Fruit fly (Drosophila melanogaster) whole organism, embryonic: Measurements from ENCODE around the gene lectin-37Da.

ENCODE experiments used
- Antp ChIP-seq: fragments of 200-800 bp; sonication (Bioruptor generic); optimal IDR thresholded peaks from 3 replicates; lab custom pipeline; 2016; ENCODE audit warnings: missing biosample characterization, missing genetic modification characterization
- Atf-2 ChIP-seq: fragments of 200-800 bp; sonication (Bioruptor generic); optimal IDR thresholded peaks from 2 replicates; lab custom pipeline; 2016; ENCODE audit warnings: missing biosample characterization, missing genetic modification characterization
- CG10366 ChIP-seq: fragments of 200-800 bp; sonication (Bioruptor generic); IDR thresholded peaks from 2 replicates; pipeline ENCODE4 v1.3.6; 2022; ENCODE audit warnings: missing biosample characterization, missing genetic modification characterization
- CG11085 ChIP-seq: fragments of 200-800 bp; sonication (Bioruptor generic); IDR thresholded peaks from 2 replicates; pipeline ENCODE4 v1.3.6; 2022; ENCODE audit warnings: missing biosample characterization, missing genetic modification characterization
- CG11723 ChIP-seq: fragments of 200-800 bp; sonication (Bioruptor generic); optimal IDR thresholded peaks from 2 replicates; lab custom pipeline; 2017; ENCODE audit warnings: missing biosample characterization, mild to moderate bottlenecking, missing genetic modification characterization
- CG13624 ChIP-seq: fragments of 200-800 bp; sonication (Bioruptor generic); optimal IDR thresholded peaks from 2 replicates; lab custom pipeline; 2016; ENCODE audit warnings: missing biosample characterization, missing genetic modification characterization
- CG15269 ChIP-seq: fragments of 200-800 bp; sonication (Bioruptor generic); optimal IDR thresholded peaks from 2 replicates; lab custom pipeline; 2018; ENCODE audit warnings: missing biosample characterization, mild to moderate bottlenecking, missing genetic modification characterization, moderate library complexity
- CG17328 ChIP-seq: fragments of 200-800 bp; sonication (Bioruptor generic); IDR thresholded peaks from 2 replicates; pipeline ENCODE4 v1.3.6; 2022; ENCODE audit warnings: missing biosample characterization, missing genetic modification characterization
- CG1792 ChIP-seq: fragments of 200-800 bp; sonication (Bioruptor generic); optimal IDR thresholded peaks from 2 replicates; lab custom pipeline; 2016; ENCODE audit warnings: missing biosample characterization, missing genetic modification characterization
- CG2678 ChIP-seq: fragments of 200-800 bp; sonication (Bioruptor generic); optimal IDR thresholded peaks from 3 replicates; lab custom pipeline; 2019; ENCODE audit warnings: missing biosample characterization, mild to moderate bottlenecking, missing genetic modification characterization, moderate library complexity
- CG2889 ChIP-seq: fragments of 200-800 bp; sonication (Bioruptor generic); IDR thresholded peaks from 3 replicates; pipeline ENCODE4 v1.3.6; 2022; ENCODE audit warnings: missing biosample characterization, missing genetic modification characterization
- CG34376 ChIP-seq: fragments of 200-800 bp; sonication (Bioruptor generic); optimal IDR thresholded peaks from 2 replicates; lab custom pipeline; 2018; ENCODE audit warnings: missing biosample characterization, mild to moderate bottlenecking, missing genetic modification characterization
- CG3995 ChIP-seq: fragments of 200-800 bp; sonication (Bioruptor generic); optimal IDR thresholded peaks from 3 replicates; lab custom pipeline; 2016; ENCODE audit warnings: missing biosample characterization, missing genetic modification characterization
- CG4404 ChIP-seq: fragments of 200-800 bp; sonication (Bioruptor generic); IDR thresholded peaks from 2 replicates; pipeline ENCODE4 v1.3.6; 2022; ENCODE audit warnings: missing biosample characterization, missing genetic modification characterization
- CG6272 ChIP-seq: fragments of 200-800 bp; sonication (Bioruptor generic); IDR thresholded peaks from 2 replicates; pipeline ENCODE4 v1.3.6; 2022; ENCODE audit warnings: missing biosample characterization, missing genetic modification characterization
- CG6854 ChIP-seq: fragments of 200-800 bp; sonication (Bioruptor generic); optimal IDR thresholded peaks from 3 replicates; lab custom pipeline; 2017; ENCODE audit warnings: missing biosample characterization, mild to moderate bottlenecking, missing genetic modification characterization
- Camta ChIP-seq: fragments of 200-800 bp; sonication (Bioruptor generic); optimal IDR thresholded peaks from 2 replicates; lab custom pipeline; 2016; ENCODE audit warnings: missing biosample characterization, missing genetic modification characterization
- Dll ChIP-seq: fragments of 200-800 bp; sonication (Bioruptor generic); IDR thresholded peaks from 4 replicates; pipeline ENCODE4 v1.3.6; 2022; ENCODE audit warnings: missing biosample characterization, missing genetic modification characterization; ENCODE audit not compliant: partially characterized antibody
- E2f1 ChIP-seq: fragments of 200-800 bp; sonication (Bioruptor generic); IDR thresholded peaks from 2 replicates; pipeline ENCODE4 v1.3.6; 2022; ENCODE audit warnings: missing biosample characterization, missing genetic modification characterization
- E2f2 ChIP-seq: fragments of 200-800 bp; sonication (Bioruptor generic); IDR thresholded peaks from 2 replicates; pipeline ENCODE4 v1.3.6; 2022; ENCODE audit warnings: missing biosample characterization, missing genetic modification characterization
- Elba2 ChIP-seq: fragments of 200-800 bp; sonication (Bioruptor generic); optimal IDR thresholded peaks from 3 replicates; lab custom pipeline; 2016; ENCODE audit warnings: missing biosample characterization, missing genetic modification characterization
- HLH54F ChIP-seq: fragments of 200-800 bp; sonication (Bioruptor generic); optimal IDR thresholded peaks from 3 replicates; lab custom pipeline; 2016; ENCODE audit warnings: missing biosample characterization, missing genetic modification characterization
- HLHmδ ChIP-seq: fragments of 200-800 bp; sonication (Bioruptor generic); optimal IDR thresholded peaks from 2 replicates; lab custom pipeline; 2018; ENCODE audit warnings: missing biosample characterization, mild to moderate bottlenecking, missing genetic modification characterization, moderate library complexity
- Mad ChIP-seq: fragments of 200-800 bp; sonication (Bioruptor generic); optimal IDR thresholded peaks from 2 replicates; lab custom pipeline; 2016; ENCODE audit warnings: missing biosample characterization, missing genetic modification characterization
- Med ChIP-seq: fragments of 200-800 bp; sonication (Bioruptor generic); peaks from one replicate; lab custom pipeline; 2016; ENCODE audit warnings: missing biosample characterization, missing genetic modification characterization, mild to moderate bottlenecking, inconsistent platforms, moderate library complexity
- Mrtf ChIP-seq: fragments of 200-800 bp; sonication (Bioruptor generic); IDR thresholded peaks from 3 replicates; pipeline ENCODE4 v1.3.6; 2022; ENCODE audit warnings: missing biosample characterization, missing genetic modification characterization
- NfI ChIP-seq: fragments of 200-800 bp; sonication (Bioruptor generic); optimal IDR thresholded peaks from 3 replicates; lab custom pipeline; 2018; ENCODE audit warnings: missing biosample characterization, mild to moderate bottlenecking, missing genetic modification characterization, moderate library complexity
- Sox102F ChIP-seq: fragments of 200-800 bp; sonication (Bioruptor generic); optimal IDR thresholded peaks from 2 replicates; lab custom pipeline; 2018; ENCODE audit warnings: missing biosample characterization, mild to moderate bottlenecking, missing genetic modification characterization, moderate library complexity
- Taf1 ChIP-seq: fragments of 200-800 bp; sonication (Bioruptor generic); IDR thresholded peaks from 2 replicates; pipeline ENCODE4 v1.3.6; 2022; ENCODE audit warnings: missing biosample characterization, missing genetic modification characterization
- Trl ChIP-seq, 3 experiments: fragments of >200 bp in 2 of 3; fragments of 200-800 bp in 1 of 3; sonication (Bioruptor generic) in 1 of 3; optimal IDR thresholded peaks; 2 replicates in 1 of 3; 3 replicates in 2 of 3; lab custom pipeline; 2016 to 2017; ENCODE audit warnings: missing biosample characterization in 1 of 3, missing genetic modification characterization in 1 of 3
- amos ChIP-seq: fragments of 200-800 bp; sonication (Bioruptor generic); IDR thresholded peaks from 2 replicates; pipeline ENCODE4 v1.3.6; 2022; ENCODE audit warnings: missing biosample characterization, missing genetic modification characterization; ENCODE audit not compliant: partially characterized antibody
- ato ChIP-seq: fragments of 200-800 bp; sonication (Bioruptor generic); IDR thresholded peaks from 2 replicates; pipeline ENCODE4 v1.3.6; 2022; ENCODE audit warnings: missing biosample characterization, missing genetic modification characterization; ENCODE audit not compliant: partially characterized antibody
- cg ChIP-seq: fragments of 200-800 bp; sonication (Bioruptor generic); optimal IDR thresholded peaks from 3 replicates; lab custom pipeline; 2019; ENCODE audit warnings: missing biosample characterization, mild to moderate bottlenecking, missing genetic modification characterization, moderate library complexity
- cwo ChIP-seq: fragments of 200-800 bp; sonication (Bioruptor generic); optimal IDR thresholded peaks from 3 replicates; lab custom pipeline; 2017; ENCODE audit warnings: missing biosample characterization, missing genetic modification characterization, mild to moderate bottlenecking, moderate library complexity, missing genetic modification reagents
- en ChIP-seq: fragments of 200-800 bp; sonication (Bioruptor generic); optimal IDR thresholded peaks from 2 replicates; lab custom pipeline; 2016; ENCODE audit warnings: missing biosample characterization, missing genetic modification characterization
- eve ChIP-seq, 2 experiments: fragments of >200 bp; optimal IDR thresholded peaks; 2 replicates each; lab custom pipeline; 2017; ENCODE audit warnings: missing biosample characterization in 2 of 2, missing genetic modification characterization in 2 of 2
- fd3F ChIP-seq: fragments of 200-800 bp; sonication (Bioruptor generic); optimal IDR thresholded peaks from 2 replicates; lab custom pipeline; 2018; ENCODE audit warnings: missing biosample characterization, mild to moderate bottlenecking, missing genetic modification characterization, moderate library complexity
- insv ChIP-seq, 2 experiments: fragments of 200-800 bp; sonication (Bioruptor generic); optimal IDR thresholded peaks; 3 replicates each; lab custom pipeline; 2016 to 2018; ENCODE audit warnings: missing biosample characterization in 2 of 2, missing genetic modification characterization in 2 of 2
- lbe ChIP-seq: fragments of 200-800 bp; sonication (Bioruptor generic); optimal IDR thresholded peaks from 2 replicates; lab custom pipeline; 2016; ENCODE audit warnings: missing biosample characterization, mild to moderate bottlenecking, missing genetic modification characterization
- lilli ChIP-seq: fragments of 200-800 bp; sonication (Bioruptor generic); optimal IDR thresholded peaks from 3 replicates; lab custom pipeline; 2016; ENCODE audit warnings: missing biosample characterization, missing genetic modification characterization
- pzg ChIP-seq: fragments of 200-800 bp; sonication (Bioruptor generic); optimal IDR thresholded peaks from 3 replicates; lab custom pipeline; 2018; ENCODE audit warnings: missing biosample characterization, mild to moderate bottlenecking, missing genetic modification characterization, moderate library complexity
- rib ChIP-seq: fragments of 200-800 bp; sonication (Bioruptor generic); IDR thresholded peaks from 2 replicates; pipeline ENCODE4 v1.3.6; 2022; ENCODE audit warnings: missing biosample characterization, missing genetic modification characterization
- sc ChIP-seq, 3 experiments: fragments of >200 bp in 2 of 3; fragments of 200-800 bp in 1 of 3; sonication (Bioruptor generic) in 1 of 3; optimal IDR thresholded peaks; 2 replicates in 2 of 3; 3 replicates in 1 of 3; lab custom pipeline; 2017; ENCODE audit warnings: mild to moderate bottlenecking in 1 of 3, missing biosample characterization in 1 of 3, missing genetic modification characterization in 1 of 3, missing genetic modification reagents in 1 of 3
- sens-2 ChIP-seq: fragments of 200-800 bp; sonication (Bioruptor generic); IDR thresholded peaks from 2 replicates; pipeline ENCODE4 v1.3.6; 2022; ENCODE audit warnings: missing biosample characterization, missing genetic modification characterization
- slou ChIP-seq: fragments of 200-800 bp; sonication (Bioruptor generic); optimal IDR thresholded peaks from 3 replicates; lab custom pipeline; 2016; ENCODE audit warnings: missing biosample characterization, missing genetic modification characterization
- slp2 ChIP-seq: fragments of 200-800 bp; sonication (Bioruptor generic); optimal IDR thresholded peaks from 2 replicates; lab custom pipeline; 2016; ENCODE audit warnings: missing biosample characterization, missing genetic modification characterization
- so ChIP-seq: fragments of 200-800 bp; sonication (Bioruptor generic); IDR thresholded peaks from 3 replicates; pipeline ENCODE4 v1.3.6; 2022; ENCODE audit warnings: missing biosample characterization, missing genetic modification characterization
- tio ChIP-seq: fragments of 200-800 bp; sonication (Bioruptor generic); optimal IDR thresholded peaks from 2 replicates; lab custom pipeline; 2017; ENCODE audit warnings: missing biosample characterization, missing genetic modification characterization, inconsistent platforms
- zfh1 ChIP-seq: fragments of 200-800 bp; sonication (Bioruptor generic); IDR thresholded peaks from 3 replicates; pipeline ENCODE4 v1.3.6; 2022; ENCODE audit warnings: missing biosample characterization, missing genetic modification characterization
- zfh2 ChIP-seq: fragments of 200-800 bp; sonication (Bioruptor generic); optimal IDR thresholded peaks from 2 replicates; lab custom pipeline; 2016; ENCODE audit warnings: missing biosample characterization, missing genetic modification characterization

lectin-37Da gene

DNA sequence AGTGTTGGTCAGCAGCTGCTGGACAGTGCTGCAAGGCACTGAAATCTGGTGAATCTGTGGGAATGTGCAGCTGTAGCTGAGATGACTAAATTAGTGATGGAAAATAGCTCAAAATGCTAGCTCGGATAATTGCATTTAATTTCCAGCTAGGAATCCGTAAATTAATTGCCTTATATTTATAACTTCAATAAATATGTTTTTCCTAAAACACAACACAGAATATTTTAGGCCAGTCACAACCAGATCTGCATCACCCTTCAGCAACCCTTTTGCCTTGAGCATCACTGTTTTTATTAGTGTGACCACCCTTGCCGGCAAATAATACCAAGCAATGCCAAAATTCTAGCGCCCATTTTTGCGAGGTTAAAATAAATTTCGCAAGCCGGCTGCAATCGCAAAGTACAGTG is 26.6 kb downstream of the lectin-37Da start, which contains the start of gene Hs2st (continued):
- peak; percentile 94 for TF ChIP-seq zfh1 (GFP tag; lab: Robert Waterston, UW)
- no peak for TF ChIP-seq sc (optimal IDR thresholded peaks at IDR 0.05; lab: Kevin White, UChicago)
- peak; percentile 81 for TF ChIP-seq sc (GFP tag; optimal IDR thresholded peaks at IDR 0.05; lab: Kevin White, UChicago)
- peak; percentile 84 for TF ChIP-seq Elba2
- TF ChIP-seq CG15269: peak; percentile 88
- TF ChIP-seq en (GFP tag; lab: Kevin White, UChicago): peak; percentile 64
- peak; percentile 87 for TF ChIP-seq CG3995 (GFP tag; lab: Kevin White, UChicago)
- TF ChIP-seq tio (GFP tag; lab: Kevin White, UChicago): peak; percentile 87
- peak; percentile 91; the same call in 1 of the 2 replicates for TF ChIP-seq rib (GFP tag; lab: Robert Waterston, UW)
- peak; percentile 90 for TF ChIP-seq CG2889
- TF ChIP-seq Camta (GFP tag; lab: Kevin White, UChicago): peak; percentile 90
- peak; percentile 75 for TF ChIP-seq cwo (GFP tag; lab: Kevin White, UChicago)
- peak; percentile 76 for TF ChIP-seq sens-2
- no peak for TF ChIP-seq cg
- peak; percentile 96 for TF ChIP-seq CG4404
- TF ChIP-seq HLH54F (GFP tag; lab: Kevin White, UChicago): peak; percentile 97
- TF ChIP-seq Mrtf (GFP tag; lab: Robert Waterston, UW): peak; percentile 86
- TF ChIP-seq E2f2: peak; percentile 79
- peak; percentile 95 for TF ChIP-seq Mad (GFP tag; lab: Kevin White, UChicago)
- TF ChIP-seq Dll (GFP tag; lab: Robert Waterston, UW): peak; percentile 47; the same call in 2 of the 4 replicates
- peak; percentile 95 for TF ChIP-seq CG6272 (GFP tag; lab: Robert Waterston, UW)
- peak; percentile 87 for TF ChIP-seq pzg (GFP tag; lab: Kevin White, UChicago)
- TF ChIP-seq eve (GFP tag; optimal IDR thresholded peaks at IDR 0.05; lab: Kevin White, UChicago): peak in 1 of 2 experiments; percentile 81
- TF ChIP-seq CG11085 (GFP tag; lab: Robert Waterston, UW): peak; percentile 92
- peak; percentile 96 for TF ChIP-seq Antp
- peak; percentile 96 for TF ChIP-seq Atf-2
- peak; percentile 58 for TF ChIP-seq CG6854 (GFP tag; lab: Kevin White, UChicago)
- peak; percentile 85 for TF ChIP-seq CG11723 (GFP tag; lab: Kevin White, UChicago)
- peak; percentile 89 for TF ChIP-seq Sox102F (GFP tag; lab: Kevin White, UChicago)
- peak; percentile 86 for TF ChIP-seq CG34376 (GFP tag; lab: Kevin White, UChicago)
- peak; percentile 88 for TF ChIP-seq CG17328
- peak; percentile 95 for TF ChIP-seq CG13624
- TF ChIP-seq so (GFP tag; lab: Robert Waterston, UW): peak; percentile 89; the same call in 1 of the 3 replicates
- peak; percentile 93 for TF ChIP-seq NfI
- TF ChIP-seq HLHmδ: no peak
- peak; percentile 93 for TF ChIP-seq CG10366 (GFP tag; lab: Robert Waterston, UW)
- TF ChIP-seq insv (GFP tag; optimal IDR thresholded peaks at IDR 0.05; lab: Kevin White, UChicago): peak in 1 of 2 experiments; percentile 75
- peak; percentile 93 for TF ChIP-seq slou
- peak; percentile 85 for TF ChIP-seq lbe
- TF ChIP-seq Trl (optimal IDR thresholded peaks at IDR 0.05; lab: Kevin White, UChicago): peak in 1 of 2 experiments; percentile 1
- TF ChIP-seq Trl (GFP tag; optimal IDR thresholded peaks at IDR 0.05; lab: Kevin White, UChicago): peak; percentile 96
- peak; percentile 42; the same call in 1 of the 2 replicates for TF ChIP-seq amos (GFP tag; lab: Robert Waterston, UW)
- peak; percentile 98 for TF ChIP-seq lilli
- peak; percentile 99 for TF ChIP-seq Med (GFP tag; lab: Kevin White, UChicago)
- TF ChIP-seq zfh2 (GFP tag; lab: Kevin White, UChicago): peak; percentile 98
- TF ChIP-seq fd3F (GFP tag; lab: Kevin White, UChicago): peak; percentile 88
- peak; percentile 90 for TF ChIP-seq CG2678 (tag; lab: Kevin White, UChicago)
- TF ChIP-seq slp2 (GFP tag; lab: Kevin White, UChicago): peak; percentile 91
- TF ChIP-seq ato (GFP tag; lab: Robert Waterston, UW): no peak; the same call in 1 of the 2 replicates
- TF ChIP-seq CG1792 (GFP tag; lab: Kevin White, UChicago): peak; percentile 89
- TF ChIP-seq E2f1 (GFP tag; lab: Robert Waterston, UW): peak; percentile 90
- TF ChIP-seq Taf1 (GFP tag; lab: Robert Waterston, UW): peak; percentile 90
